Worm (Caenorhabditis elegans) whole organism, late embryonic: ENCODE results near the gene grd-3.
"Not testable (repeated sequence)": the region's sequence is repeated elsewhere in the genome, so short reads cannot be mapped to it uniquely, and the experiment has no call there.

ENCODE experiments used
- T23F11.4 ChIP-seq: fragments of 200-800 bp; sonication (Bioruptor generic); optimal IDR thresholded peaks from 2 replicates; lab custom pipeline; 2018; ENCODE audit warnings: mild to moderate bottlenecking, missing genetic modification characterization, missing compliant biosample characterization
- nhr-11 ChIP-seq: fragments of 150-350 bp; optimal IDR thresholded peaks from 2 replicates; lab custom pipeline; 2014; ENCODE audit warnings: missing biosample characterization, missing genetic modification characterization
- pax-1 ChIP-seq: fragments of 150-350 bp; optimal IDR thresholded peaks from 2 replicates; lab custom pipeline; 2014; ENCODE audit warnings: missing biosample characterization, missing genetic modification characterization
- sdc-2 ChIP-seq: sonication (generic microtip); optimal IDR thresholded peaks from 2 replicates; lab custom pipeline; 2016; ENCODE audit warnings: missing genotype, missing genetic modification characterization, missing compliant biosample characterization

DNA sequence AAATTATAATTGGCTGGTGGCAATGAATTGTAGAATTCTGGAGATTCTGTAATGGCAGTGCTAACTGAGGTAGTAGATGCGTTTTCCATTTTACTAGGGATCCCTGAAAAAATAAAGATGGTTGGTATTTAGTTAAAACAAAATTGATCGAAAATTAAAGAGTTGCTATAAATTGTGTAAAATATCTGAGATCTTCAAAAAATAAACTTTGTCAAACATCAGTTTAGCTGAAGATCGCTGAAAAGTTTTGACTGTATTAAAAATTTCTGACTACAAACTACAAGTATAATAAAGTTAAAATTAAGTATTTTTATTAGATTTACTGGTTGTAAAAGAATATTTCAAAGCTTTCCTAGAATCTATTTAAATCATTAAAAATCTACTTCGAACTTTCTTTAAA is 49.5 kb upstream of the grd-3 start, which contains the start of gene B0546.5:
- not testable (repeated sequence) for TF ChIP-seq sdc-2 (tag; lab: Kevin White, UChicago); nhr-11 (tag; lab: Kevin White, UChicago); pax-1; T23F11.4 (GFP tag; lab: Kevin White, UChicago)
